Fruit fly (Drosophila melanogaster) whole organism, prepupa: ENCODE measurements around the gene CG33631.

Experiments used
- CG10631 ChIP-seq: fragments of 200-800 bp; sonication (Bioruptor generic); optimal IDR thresholded peaks from 2 replicates; lab custom pipeline; 2016; ENCODE audit warnings: missing biosample characterization, missing genetic modification characterization
- CG10669 ChIP-seq: fragments of 200-800 bp; sonication (Bioruptor generic); optimal IDR thresholded peaks from 3 replicates; lab custom pipeline; 2018; ENCODE audit warnings: missing biosample characterization, mild to moderate bottlenecking, missing genetic modification characterization, moderate library complexity
- CG11294 ChIP-seq: fragments of 200-800 bp; sonication (Bioruptor generic); IDR thresholded peaks from 2 replicates; pipeline ENCODE4 v1.3.6; 2022; ENCODE audit warnings: missing biosample characterization, missing genetic modification characterization
- CG11762 ChIP-seq: fragments of 200-800 bp; sonication (Bioruptor generic); optimal IDR thresholded peaks from 3 replicates; lab custom pipeline; 2016; ENCODE audit warnings: missing biosample characterization, missing genetic modification characterization; ENCODE audit not compliant: insufficient read depth
- CG11902 ChIP-seq: fragments of 200-800 bp; sonication (Bioruptor generic); optimal IDR thresholded peaks from 3 replicates; lab custom pipeline; 2016; ENCODE audit warnings: missing biosample characterization, missing genetic modification characterization
- CG15336 ChIP-seq: fragments of 200-800 bp; sonication (Bioruptor generic); IDR thresholded peaks from 2 replicates; pipeline ENCODE4 v1.3.6; 2022; ENCODE audit warnings: missing biosample characterization, missing genetic modification characterization
- CG16779 ChIP-seq: fragments of 200-800 bp; sonication (Bioruptor generic); optimal IDR thresholded peaks from 3 replicates; lab custom pipeline; 2017; ENCODE audit warnings: missing biosample characterization, mild to moderate bottlenecking, missing genetic modification characterization
- CG3032 ChIP-seq: fragments of 200-800 bp; optimal IDR thresholded peaks from 2 replicates; lab custom pipeline; 2019; ENCODE audit warnings: missing biosample characterization, mild to moderate bottlenecking, missing genetic modification characterization, moderate library complexity
- CG31627 ChIP-seq: fragments of 200-800 bp; sonication (Bioruptor generic); optimal IDR thresholded peaks from 3 replicates; lab custom pipeline; 2016; ENCODE audit warnings: missing biosample characterization, missing genetic modification characterization
- CG32006 ChIP-seq: fragments of 200-800 bp; sonication (Bioruptor generic); optimal IDR thresholded peaks from 3 replicates; lab custom pipeline; 2017; ENCODE audit warnings: missing biosample characterization, mild to moderate bottlenecking, missing genetic modification characterization
- CG34406 ChIP-seq: fragments of 200-800 bp; sonication (Bioruptor generic); optimal IDR thresholded peaks from 3 replicates; lab custom pipeline; 2016; ENCODE audit warnings: missing biosample characterization, missing genetic modification characterization
- CG3919 ChIP-seq: fragments of 200-800 bp; sonication (Bioruptor generic); optimal IDR thresholded peaks from 3 replicates; lab custom pipeline; 2016; ENCODE audit warnings: missing biosample characterization, missing genetic modification characterization
- CG4318 ChIP-seq: fragments of 200-800 bp; sonication (Bioruptor generic); optimal IDR thresholded peaks from 3 replicates; lab custom pipeline; 2017; ENCODE audit warnings: missing biosample characterization, mild to moderate bottlenecking, missing genetic modification characterization
- CG6163 ChIP-seq: fragments of 200-800 bp; sonication (Bioruptor generic); IDR thresholded peaks from 3 replicates; pipeline ENCODE4 v1.3.6; 2022; ENCODE audit warnings: missing biosample characterization, missing genetic modification characterization
- CG6276 ChIP-seq: fragments of 200-800 bp; sonication (Bioruptor generic); optimal IDR thresholded peaks from 2 replicates; lab custom pipeline; 2017; ENCODE audit warnings: missing biosample characterization, mild to moderate bottlenecking, missing genetic modification characterization
- CG6792 ChIP-seq: fragments of 200-800 bp; sonication (Bioruptor generic); optimal IDR thresholded peaks from 3 replicates; lab custom pipeline; 2016; ENCODE audit warnings: missing biosample characterization, missing genetic modification characterization
- CG6808 ChIP-seq: fragments of 200-800 bp; sonication (Bioruptor generic); optimal IDR thresholded peaks from 3 replicates; lab custom pipeline; 2017; ENCODE audit warnings: missing biosample characterization, missing genetic modification characterization, mild to moderate bottlenecking, moderate library complexity, missing genetic modification reagents
- CG6854 ChIP-seq: fragments of 200-800 bp; sonication (Bioruptor generic); optimal IDR thresholded peaks from 2 replicates; lab custom pipeline; 2017; ENCODE audit warnings: missing biosample characterization, mild to moderate bottlenecking, missing genetic modification characterization
- CG7368 ChIP-seq: fragments of 200-800 bp; sonication (Bioruptor generic); optimal IDR thresholded peaks from 3 replicates; lab custom pipeline; 2016; ENCODE audit warnings: missing biosample characterization, missing genetic modification characterization
- CG8119 ChIP-seq: fragments of 200-800 bp; sonication (Bioruptor generic); IDR thresholded peaks from 3 replicates; pipeline ENCODE4 v1.3.6; 2022; ENCODE audit warnings: missing biosample characterization, missing genetic modification characterization
- CG8632 ChIP-seq: fragments of 200-800 bp; sonication (Bioruptor generic); optimal IDR thresholded peaks from 3 replicates; lab custom pipeline; 2016; ENCODE audit warnings: missing biosample characterization, missing genetic modification characterization
- CG9139 ChIP-seq: fragments of 200-800 bp; sonication (Bioruptor generic); optimal IDR thresholded peaks from 3 replicates; lab custom pipeline; 2017; ENCODE audit warnings: missing biosample characterization, mild to moderate bottlenecking, missing genetic modification characterization
- Eip75B ChIP-seq: fragments of 200-800 bp; sonication (Bioruptor generic); optimal IDR thresholded peaks from 3 replicates; lab custom pipeline; 2016; ENCODE audit warnings: missing biosample characterization, missing genetic modification characterization
- Eip78C ChIP-seq: fragments of 200-800 bp; sonication (Bioruptor generic); peaks from one replicate; lab custom pipeline; 2016; ENCODE audit warnings: missing biosample characterization, missing genetic modification characterization
- Eip93F ChIP-seq: fragments of 200-800 bp; sonication (Bioruptor generic); optimal IDR thresholded peaks from 2 replicates; lab custom pipeline; 2016; ENCODE audit warnings: missing biosample characterization, mild to moderate bottlenecking, missing genetic modification characterization
- Ets21C ChIP-seq: fragments of 200-800 bp; sonication (Bioruptor generic); optimal IDR thresholded peaks from 3 replicates; lab custom pipeline; 2016; ENCODE audit warnings: missing biosample characterization, missing genetic modification characterization
- Ets96B ChIP-seq: fragments of 200-800 bp; optimal IDR thresholded peaks from 2 replicates; lab custom pipeline; 2019; ENCODE audit warnings: missing biosample characterization, mild to moderate bottlenecking, missing genetic modification characterization, moderate library complexity
- Gug ChIP-seq: fragments of 200-800 bp; sonication (Bioruptor generic); IDR thresholded peaks from 2 replicates; pipeline ENCODE4 v1.3.6; 2022; ENCODE audit warnings: missing biosample characterization, missing genetic modification characterization
- Hr38 ChIP-seq: sonication (Bioruptor generic); optimal IDR thresholded peaks from 2 replicates; lab custom pipeline; 2016; ENCODE audit warnings: missing biosample characterization, missing genetic modification characterization
- Lpt ChIP-seq: fragments of 200-800 bp; sonication (Bioruptor generic); optimal IDR thresholded peaks from 3 replicates; lab custom pipeline; 2016; ENCODE audit warnings: missing biosample characterization, missing genetic modification characterization
- Met ChIP-seq: fragments of 200-800 bp; sonication (Bioruptor generic); optimal IDR thresholded peaks from 3 replicates; lab custom pipeline; 2016; ENCODE audit warnings: missing biosample characterization, missing genetic modification characterization
- OdsH ChIP-seq: fragments of 200-800 bp; sonication (Bioruptor generic); optimal IDR thresholded peaks from 3 replicates; lab custom pipeline; 2016; ENCODE audit warnings: missing biosample characterization, missing genetic modification characterization
- Smox ChIP-seq: fragments of 200-800 bp; sonication (Bioruptor generic); optimal IDR thresholded peaks from 3 replicates; lab custom pipeline; 2016; ENCODE audit warnings: missing biosample characterization, missing genetic modification characterization
- Sox102F ChIP-seq: fragments of 200-800 bp; sonication (Bioruptor generic); optimal IDR thresholded peaks from 2 replicates; lab custom pipeline; 2016; ENCODE audit warnings: missing biosample characterization, mild to moderate bottlenecking, missing genetic modification characterization
- Sox14 ChIP-seq: fragments of 200-800 bp; sonication (Bioruptor generic); optimal IDR thresholded peaks from 3 replicates; lab custom pipeline; 2016; ENCODE audit warnings: missing biosample characterization, missing genetic modification characterization
- Sox15 ChIP-seq: fragments of 200-800 bp; sonication (Bioruptor generic); optimal IDR thresholded peaks from 3 replicates; lab custom pipeline; 2016; ENCODE audit warnings: missing biosample characterization, missing genetic modification characterization
- achi ChIP-seq: fragments of 200-800 bp; sonication (Bioruptor generic); optimal IDR thresholded peaks from 3 replicates; lab custom pipeline; 2016; ENCODE audit warnings: missing biosample characterization, missing genetic modification characterization
- acj6 ChIP-seq: fragments of 200-800 bp; sonication (Bioruptor generic); optimal IDR thresholded peaks from 3 replicates; lab custom pipeline; 2016; ENCODE audit warnings: missing biosample characterization, missing genetic modification characterization
- dac ChIP-seq: fragments of 200-800 bp; sonication (Bioruptor generic); optimal IDR thresholded peaks from 2 replicates; lab custom pipeline; 2017; ENCODE audit warnings: missing biosample characterization, mild to moderate bottlenecking, missing genetic modification characterization
- dsx ChIP-seq: fragments of 200-800 bp; optimal IDR thresholded peaks from 3 replicates; lab custom pipeline; 2019; ENCODE audit warnings: missing biosample characterization, mild to moderate bottlenecking, missing genetic modification characterization, moderate library complexity; ENCODE audit not compliant: poor library complexity, severe bottlenecking
- eg ChIP-seq: fragments of 200-800 bp; sonication (Bioruptor generic); IDR thresholded peaks from 3 replicates; pipeline ENCODE4 v1.3.6; 2022; ENCODE audit warnings: missing biosample characterization, missing genetic modification characterization
- fd59A ChIP-seq: fragments of 200-800 bp; sonication (Bioruptor generic); optimal IDR thresholded peaks from 2 replicates; lab custom pipeline; 2017; ENCODE audit warnings: missing biosample characterization, mild to moderate bottlenecking, missing genetic modification characterization, missing genetic modification reagents
- fd85E ChIP-seq: fragments of 200-800 bp; sonication (Bioruptor generic); optimal IDR thresholded peaks from 3 replicates; lab custom pipeline; 2016; ENCODE audit warnings: missing biosample characterization, missing genetic modification characterization
- fkh ChIP-seq: fragments of 200-800 bp; sonication (Bioruptor generic); optimal IDR thresholded peaks from 3 replicates; lab custom pipeline; 2017; ENCODE audit warnings: missing biosample characterization, mild to moderate bottlenecking, missing genetic modification characterization, moderate library complexity
- lz ChIP-seq: fragments of 200-800 bp; sonication (Bioruptor generic); optimal IDR thresholded peaks from 3 replicates; lab custom pipeline; 2016; ENCODE audit warnings: missing biosample characterization, missing genetic modification characterization
- net ChIP-seq: fragments of 200-800 bp; sonication (Bioruptor generic); optimal IDR thresholded peaks from 3 replicates; lab custom pipeline; 2016; ENCODE audit warnings: missing biosample characterization, missing genetic modification characterization
- pdm3 ChIP-seq: fragments of 200-800 bp; sonication (Bioruptor generic); optimal IDR thresholded peaks from 3 replicates; lab custom pipeline; 2016; ENCODE audit warnings: missing biosample characterization, missing genetic modification characterization
- spab ChIP-seq: fragments of 200-800 bp; sonication (Bioruptor generic); optimal IDR thresholded peaks from 2 replicates; lab custom pipeline; 2017; ENCODE audit warnings: missing biosample characterization, mild to moderate bottlenecking, missing genetic modification characterization, missing genetic modification reagents
- ss ChIP-seq, 2 experiments: fragments of 200-800 bp; sonication (Bioruptor generic); optimal IDR thresholded peaks; 2 replicates in 1 of 2; 3 replicates in 1 of 2; lab custom pipeline; 2017 to 2018; ENCODE audit warnings: mild to moderate bottlenecking in 2 of 2, missing biosample characterization in 2 of 2, missing genetic modification characterization in 2 of 2, moderate library complexity in 1 of 2
- topi ChIP-seq: fragments of 200-800 bp; sonication (Bioruptor generic); optimal IDR thresholded peaks from 3 replicates; lab custom pipeline; 2016; ENCODE audit warnings: missing biosample characterization, missing genetic modification characterization
- vri ChIP-seq: fragments of 200-800 bp; sonication (Bioruptor generic); optimal IDR thresholded peaks from 3 replicates; lab custom pipeline; 2016; ENCODE audit warnings: missing biosample characterization, mild to moderate bottlenecking, missing genetic modification characterization

Gene CG33631

dm6 chr3R:10079267-10079987 lies 15.6 kb downstream of the CG33631 start:
- TF ChIP-seq Sox14 (peak; percentile 67), dac (GFP tag; lab: Kevin White, UChicago) (peak; percentile 13), CG8119 (GFP tag; lab: Robert Waterston, UW) (peak; percentile 80), OdsH (peak; percentile 80), vri (peak; percentile 50), lz (GFP tag; lab: Kevin White, UChicago) (peak; percentile 42), CG16779 (peak; percentile 33), Eip93F (GFP tag; lab: Kevin White, UChicago) (no peak), CG6163 (peak; percentile 84), Met (GFP tag; lab: Kevin White, UChicago) (peak; percentile 47), CG6276 (GFP tag; lab: Kevin White, UChicago) (peak; percentile 36), CG11762 (peak; percentile 54), fd59A (GFP tag; lab: Kevin White, UChicago) (peak; percentile 70), Lpt (GFP tag; lab: Kevin White, UChicago) (peak; percentile 37), Ets21C (peak; percentile 43), CG15336 (GFP tag; lab: Robert Waterston, UW) (peak; percentile 82), Eip78C (GFP tag; lab: Kevin White, UChicago) (peak; percentile 92), CG4318 (GFP tag; lab: Kevin White, UChicago) (peak; percentile 25), acj6 (GFP tag; lab: Kevin White, UChicago) (peak; percentile 71), eg (GFP tag; lab: Robert Waterston, UW) (peak; percentile 90), CG3919 (GFP tag; lab: Kevin White, UChicago) (peak; percentile 64), Eip75B (GFP tag; lab: Kevin White, UChicago) (peak; percentile 65), CG3032 (tag; lab: Kevin White, UChicago) (peak; percentile 72), CG6854 (GFP tag; lab: Kevin White, UChicago) (no peak), CG6808 (GFP tag; lab: Kevin White, UChicago) (peak; percentile 49), fd85E (GFP tag; lab: Kevin White, UChicago) (no peak), CG31627 (GFP tag; lab: Kevin White, UChicago) (peak; percentile 68), Gug (GFP tag; lab: Robert Waterston, UW) (peak; percentile 78), CG7368 (GFP tag; lab: Kevin White, UChicago) (peak; percentile 52), CG10669 (GFP tag; lab: Kevin White, UChicago) (peak; percentile 68), net (GFP tag; lab: Kevin White, UChicago) (peak; percentile 79), Hr38 (GFP tag; lab: Kevin White, UChicago) (peak; percentile 8), pdm3 (peak; percentile 74), ss (GFP tag; optimal IDR thresholded peaks at IDR 0.05; lab: Kevin White, UChicago) (peak in 1 of 2 experiments; percentile 17), CG34406 (GFP tag; lab: Kevin White, UChicago) (peak; percentile 43), spab (peak; percentile 47), CG8632 (GFP tag; lab: Kevin White, UChicago) (peak; percentile 39), CG10631 (peak; percentile 73), CG9139 (peak; percentile 11), Smox (peak; percentile 45), dsx (GFP tag; lab: Kevin White, UChicago) (peak; percentile 1), fkh (GFP tag; lab: Kevin White, UChicago) (no peak), CG11294 (peak; percentile 80), Sox15 (GFP tag; lab: Kevin White, UChicago) (peak; percentile 38), topi (GFP tag; lab: Kevin White, UChicago) (peak; percentile 51), CG6792 (GFP tag; lab: Kevin White, UChicago) (peak; percentile 32), Sox102F (peak; percentile 26), achi (GFP tag; lab: Kevin White, UChicago) (peak; percentile 72), CG32006 (GFP tag; lab: Kevin White, UChicago) (peak; percentile 81), CG11902 (no peak), Ets96B (tag; lab: Kevin White, UChicago) (peak; percentile 74)
